Fruit fly (Drosophila melanogaster) whole organism, embryonic: ENCODE data around the gene CG3513.
A peak's percentile ranks its signal among the peaks of the same experiment; 100 is the strongest.

ENCODE experiments used
- Aef1 ChIP-seq: fragments of 200-800 bp; sonication (Bioruptor generic); IDR thresholded peaks from 3 replicates; pipeline ENCODE4 v1.3.6; 2022; ENCODE audit warnings: missing biosample characterization, missing genetic modification characterization
- BEAF-32 ChIP-seq: fragments of 200-800 bp; sonication (Bioruptor generic); optimal IDR thresholded peaks from 3 replicates; lab custom pipeline; 2017; ENCODE audit warnings: missing biosample characterization, missing genetic modification characterization, mild to moderate bottlenecking, moderate library complexity, missing genetic modification reagents
- Blimp-1 ChIP-seq: fragments of 200-800 bp; sonication (Bioruptor generic); optimal IDR thresholded peaks from 3 replicates; lab custom pipeline; 2018; ENCODE audit warnings: missing biosample characterization, missing genetic modification characterization, mild to moderate bottlenecking, moderate library complexity, missing genetic modification reagents
- CG11085 ChIP-seq: fragments of 200-800 bp; sonication (Bioruptor generic); IDR thresholded peaks from 2 replicates; pipeline ENCODE4 v1.3.6; 2022; ENCODE audit warnings: missing biosample characterization, missing genetic modification characterization
- CG13123 ChIP-seq: fragments of 200-800 bp; sonication (Bioruptor generic); optimal IDR thresholded peaks from 2 replicates; lab custom pipeline; 2016; ENCODE audit warnings: missing biosample characterization, missing genetic modification characterization
- CG13296 ChIP-seq: fragments of 200-800 bp; sonication (Bioruptor generic); optimal IDR thresholded peaks from 3 replicates; lab custom pipeline; 2018; ENCODE audit warnings: missing biosample characterization, mild to moderate bottlenecking, missing genetic modification characterization
- CG17186 ChIP-seq: fragments of 200-800 bp; sonication (Bioruptor generic); optimal IDR thresholded peaks from 3 replicates; lab custom pipeline; 2017; ENCODE audit warnings: missing biosample characterization, missing genetic modification reagents, missing genetic modification characterization
- CG18262 ChIP-seq: fragments of 200-800 bp; optimal IDR thresholded peaks from 3 replicates; lab custom pipeline; 2019; ENCODE audit warnings: missing biosample characterization, mild to moderate bottlenecking, missing genetic modification characterization, moderate library complexity
- CG18619 ChIP-seq: fragments of 200-800 bp; sonication (Bioruptor generic); optimal IDR thresholded peaks from 3 replicates; lab custom pipeline; 2017; ENCODE audit warnings: missing biosample characterization, mild to moderate bottlenecking, missing genetic modification characterization
- CG2199 ChIP-seq: fragments of 200-800 bp; sonication (Bioruptor generic); IDR thresholded peaks from 3 replicates; pipeline ENCODE4 v1.3.6; 2022; ENCODE audit warnings: missing biosample characterization, missing genetic modification characterization
- CG2712 ChIP-seq: fragments of 200-800 bp; optimal IDR thresholded peaks from 3 replicates; lab custom pipeline; 2019; ENCODE audit warnings: missing biosample characterization, mild to moderate bottlenecking, missing genetic modification characterization, moderate library complexity
- CG2875 ChIP-seq: fragments of 200-800 bp; sonication (Bioruptor generic); optimal IDR thresholded peaks from 2 replicates; lab custom pipeline; 2017; ENCODE audit warnings: missing biosample characterization, mild to moderate bottlenecking, missing genetic modification characterization, missing genetic modification reagents
- CG3281 ChIP-seq: fragments of 200-800 bp; sonication (Bioruptor generic); optimal IDR thresholded peaks from 3 replicates; lab custom pipeline; 2017; ENCODE audit warnings: missing biosample characterization, mild to moderate bottlenecking, missing genetic modification characterization
- CG34376 ChIP-seq: fragments of 200-800 bp; sonication (Bioruptor generic); optimal IDR thresholded peaks from 2 replicates; lab custom pipeline; 2018; ENCODE audit warnings: missing biosample characterization, mild to moderate bottlenecking, missing genetic modification characterization
- CG43689 ChIP-seq: fragments of 200-800 bp; sonication (Bioruptor generic); IDR thresholded peaks from 2 replicates; pipeline ENCODE4 v1.3.6; 2022; ENCODE audit warnings: missing biosample characterization, missing genetic modification characterization
- CG6254 ChIP-seq: fragments of 200-800 bp; sonication (Bioruptor generic); optimal IDR thresholded peaks from 3 replicates; lab custom pipeline; 2017; ENCODE audit warnings: mild to moderate bottlenecking, missing biosample characterization, missing genetic modification reagents, missing genetic modification characterization
- CG6813 ChIP-seq: fragments of 200-800 bp; sonication (Bioruptor generic); optimal IDR thresholded peaks from 2 replicates; lab custom pipeline; 2017; ENCODE audit warnings: missing biosample characterization, missing genetic modification characterization, mild to moderate bottlenecking, moderate library complexity, missing genetic modification reagents
- CG7357 ChIP-seq: fragments of 200-800 bp; sonication (Bioruptor generic); IDR thresholded peaks from 3 replicates; pipeline ENCODE4 v1.3.6; 2022; ENCODE audit warnings: missing biosample characterization, missing genetic modification characterization
- CG7963 ChIP-seq: fragments of 200-800 bp; sonication (Bioruptor generic); IDR thresholded peaks from 3 replicates; pipeline ENCODE4 v1.3.6; 2022; ENCODE audit warnings: missing biosample characterization, missing genetic modification characterization; ENCODE audit not compliant: partially characterized antibody
- CG9437 ChIP-seq: fragments of 200-800 bp; sonication (Bioruptor generic); optimal IDR thresholded peaks from 2 replicates; lab custom pipeline; 2018; ENCODE audit warnings: missing biosample characterization, mild to moderate bottlenecking, missing genetic modification characterization
- CG9817 ChIP-seq: fragments of 200-800 bp; sonication (Bioruptor generic); optimal IDR thresholded peaks from 2 replicates; lab custom pipeline; 2018; ENCODE audit warnings: missing biosample characterization, mild to moderate bottlenecking, missing genetic modification characterization, moderate library complexity
- Dad ChIP-seq: fragments of 200-800 bp; sonication (Bioruptor generic); optimal IDR thresholded peaks from 3 replicates; lab custom pipeline; 2016; ENCODE audit warnings: missing biosample characterization, missing genetic modification characterization
- Fer3 ChIP-seq: fragments of 200-800 bp; sonication (Bioruptor generic); optimal IDR thresholded peaks from 2 replicates; lab custom pipeline; 2018; ENCODE audit warnings: missing biosample characterization, mild to moderate bottlenecking, missing genetic modification characterization, moderate library complexity
- Gsc ChIP-seq: fragments of 200-800 bp; sonication (Bioruptor generic); IDR thresholded peaks from 2 replicates; pipeline ENCODE4 v1.3.6; 2022; ENCODE audit warnings: missing biosample characterization, missing genetic modification characterization
- Hey ChIP-seq: fragments of 200-800 bp; sonication (Bioruptor generic); optimal IDR thresholded peaks from 3 replicates; lab custom pipeline; 2018; ENCODE audit warnings: missing biosample characterization, mild to moderate bottlenecking, missing genetic modification characterization
- MTF-1 ChIP-seq: fragments of 200-800 bp; sonication (Bioruptor generic); optimal IDR thresholded peaks from 2 replicates; lab custom pipeline; 2018; ENCODE audit warnings: missing biosample characterization, mild to moderate bottlenecking, missing genetic modification characterization, borderline replicate concordance
- NC2β ChIP-seq: fragments of 200-800 bp; sonication (Bioruptor generic); optimal IDR thresholded peaks from 2 replicates; lab custom pipeline; 2016; ENCODE audit warnings: missing biosample characterization, missing genetic modification characterization
- Ptx1 ChIP-seq: fragments of 200-800 bp; sonication (Bioruptor generic); IDR thresholded peaks from 2 replicates; pipeline ENCODE4 v1.3.6; 2022; ENCODE audit warnings: missing biosample characterization, missing genetic modification characterization
- Sry-β ChIP-seq: fragments of 200-800 bp; sonication (Bioruptor generic); optimal IDR thresholded peaks from 2 replicates; lab custom pipeline; 2018; ENCODE audit warnings: missing biosample characterization, mild to moderate bottlenecking, missing genetic modification characterization, moderate library complexity
- Sry-δ ChIP-seq: fragments of 200-800 bp; sonication (Bioruptor generic); optimal IDR thresholded peaks from 2 replicates; lab custom pipeline; 2016; ENCODE audit warnings: missing biosample characterization, missing genetic modification characterization
- ac ChIP-seq: fragments of 200-800 bp; sonication (Bioruptor generic); optimal IDR thresholded peaks from 3 replicates; lab custom pipeline; 2017; ENCODE audit warnings: missing biosample characterization, mild to moderate bottlenecking, missing genetic modification characterization
- al ChIP-seq: fragments of 200-800 bp; sonication (Bioruptor generic); IDR thresholded peaks from 2 replicates; pipeline ENCODE4 v1.3.6; 2022; ENCODE audit warnings: missing biosample characterization, missing genetic modification characterization
- aop ChIP-seq: fragments of 200-800 bp; sonication (Bioruptor generic); IDR thresholded peaks from 2 replicates; pipeline ENCODE4 v1.3.6; 2022; ENCODE audit warnings: missing biosample characterization, missing genetic modification characterization
- bab2 ChIP-seq: fragments of 200-800 bp; sonication (Bioruptor generic); optimal IDR thresholded peaks from 2 replicates; lab custom pipeline; 2016; ENCODE audit warnings: missing biosample characterization, missing genetic modification characterization
- cwo ChIP-seq: fragments of 200-800 bp; sonication (Bioruptor generic); optimal IDR thresholded peaks from 3 replicates; lab custom pipeline; 2017; ENCODE audit warnings: missing biosample characterization, missing genetic modification characterization, mild to moderate bottlenecking, moderate library complexity, missing genetic modification reagents
- dm ChIP-seq: fragments of 200-800 bp; sonication (Bioruptor generic); optimal IDR thresholded peaks from 3 replicates; lab custom pipeline; 2016; ENCODE audit warnings: missing biosample characterization, missing genetic modification characterization
- dmrt99B ChIP-seq: fragments of 200-800 bp; sonication (Bioruptor generic); optimal IDR thresholded peaks from 2 replicates; lab custom pipeline; 2018; ENCODE audit warnings: missing biosample characterization, mild to moderate bottlenecking, missing genetic modification characterization, moderate library complexity
- ewg ChIP-seq: fragments of 200-800 bp; sonication (Bioruptor generic); optimal IDR thresholded peaks from 3 replicates; lab custom pipeline; 2017; ENCODE audit warnings: mild to moderate bottlenecking, missing biosample characterization, missing genetic modification reagents, missing genetic modification characterization
- exex ChIP-seq: fragments of 200-800 bp; sonication (Bioruptor generic); optimal IDR thresholded peaks from 4 replicates; lab custom pipeline; 2018; ENCODE audit warnings: missing biosample characterization, mild to moderate bottlenecking, missing genetic modification characterization, moderate library complexity
- hkb ChIP-seq, 2 experiments: fragments of 200-800 bp in 1 of 2; fragments of >200 bp in 1 of 2; sonication (Bioruptor generic) in 1 of 2; IDR thresholded peaks in 1 of 2; optimal IDR thresholded peaks in 1 of 2; 2 replicates each; pipeline versions ENCODE4 v1.3.6 to Lab custom; 2017 to 2022; ENCODE audit warnings: missing biosample characterization in 1 of 2, missing genetic modification characterization in 1 of 2
- ind ChIP-seq: fragments of 200-800 bp; sonication (Bioruptor generic); optimal IDR thresholded peaks from 3 replicates; lab custom pipeline; 2016; ENCODE audit warnings: missing biosample characterization, missing genetic modification characterization
- lilli ChIP-seq: fragments of 200-800 bp; sonication (Bioruptor generic); optimal IDR thresholded peaks from 3 replicates; lab custom pipeline; 2016; ENCODE audit warnings: missing biosample characterization, missing genetic modification characterization
- pita ChIP-seq: fragments of 200-800 bp; sonication (Bioruptor generic); optimal IDR thresholded peaks from 2 replicates; lab custom pipeline; 2017; ENCODE audit warnings: missing biosample characterization, mild to moderate bottlenecking, missing genetic modification characterization
- sens ChIP-seq: fragments of 200-800 bp; sonication (Bioruptor generic); peaks from one replicate; lab custom pipeline; 2016; ENCODE audit warnings: missing biosample characterization, missing genetic modification characterization
- slbo ChIP-seq: fragments of 200-800 bp; sonication (Bioruptor generic); IDR thresholded peaks from 2 replicates; pipeline ENCODE4 v1.3.6; 2022; ENCODE audit warnings: missing biosample characterization, missing genetic modification characterization
- tap ChIP-seq: fragments of 200-800 bp; optimal IDR thresholded peaks from 3 replicates; lab custom pipeline; 2019; ENCODE audit warnings: missing biosample characterization, mild to moderate bottlenecking, missing genetic modification characterization, moderate library complexity
- tio ChIP-seq: fragments of 200-800 bp; sonication (Bioruptor generic); optimal IDR thresholded peaks from 2 replicates; lab custom pipeline; 2017; ENCODE audit warnings: missing biosample characterization, missing genetic modification characterization, inconsistent platforms
- vfl ChIP-seq: fragments of 200-800 bp; sonication (Bioruptor generic); optimal IDR thresholded peaks from 2 replicates; lab custom pipeline; 2016; ENCODE audit warnings: missing biosample characterization, missing genetic modification characterization
- vnd ChIP-seq: fragments of 200-800 bp; sonication (Bioruptor generic); IDR thresholded peaks from 3 replicates; pipeline ENCODE4 v1.3.6; 2022; ENCODE audit warnings: missing biosample characterization, missing genetic modification characterization; ENCODE audit not compliant: partially characterized antibody
- zf30C ChIP-seq: fragments of 200-800 bp; sonication (Bioruptor generic); optimal IDR thresholded peaks from 3 replicates; lab custom pipeline; 2018; ENCODE audit warnings: missing biosample characterization, mild to moderate bottlenecking, missing genetic modification characterization

The CG3513 gene

DNA sequence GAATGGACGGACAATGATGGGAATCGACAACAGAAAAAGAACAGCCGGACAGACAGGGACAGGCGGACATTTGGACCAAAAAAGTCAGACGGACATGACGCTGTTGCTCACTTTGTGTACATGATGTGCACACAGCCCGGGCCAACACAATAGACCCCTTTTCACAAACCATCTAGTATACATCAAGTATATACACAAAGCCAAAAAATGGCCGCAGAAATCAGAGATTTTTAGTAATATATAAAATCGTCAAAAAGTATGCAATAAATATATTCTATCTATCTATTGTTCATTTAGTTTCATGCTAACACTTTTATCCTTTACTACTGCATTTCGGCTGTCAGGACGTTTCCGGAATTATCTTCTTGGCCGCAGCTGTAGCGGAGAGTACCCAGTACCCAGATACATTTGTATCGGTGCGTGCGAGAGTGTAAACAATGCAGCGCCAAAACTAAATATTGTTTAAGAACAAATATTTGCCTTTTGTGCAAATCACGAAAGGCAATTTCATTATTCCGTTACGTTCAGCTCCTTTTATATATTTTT is 26.5 kb upstream of the CG3513 start (continued):
- peak; percentile 9 for TF ChIP-seq ind (GFP tag; lab: Kevin White, UChicago)
- TF ChIP-seq NC2β (GFP tag; lab: Kevin White, UChicago): no peak
- peak; percentile 37; the same call in 1 of the 2 replicates for TF ChIP-seq Ptx1 (GFP tag; lab: Robert Waterston, UW)
- TF ChIP-seq dm: no peak
- no peak for TF ChIP-seq CG18262 (tag; lab: Kevin White, UChicago)
- no peak for TF ChIP-seq Gsc (GFP tag; lab: Robert Waterston, UW)
- no peak for TF ChIP-seq BEAF-32 (GFP tag; lab: Kevin White, UChicago)
- TF ChIP-seq CG13123: no peak
- TF ChIP-seq CG9437: no peak
- TF ChIP-seq bab2 (GFP tag; lab: Kevin White, UChicago): no peak
- no peak for TF ChIP-seq vnd (GFP tag; lab: Robert Waterston, UW)
- TF ChIP-seq slbo (GFP tag; lab: Robert Waterston, UW): no peak; the same call in 1 of the 2 replicates
- no peak for TF ChIP-seq ac (GFP tag; lab: Kevin White, UChicago)
- TF ChIP-seq CG11085 (GFP tag; lab: Robert Waterston, UW): no peak
- peak; percentile 18 for TF ChIP-seq CG13296 (GFP tag; lab: Kevin White, UChicago)
- no peak for TF ChIP-seq CG2199 (GFP tag; lab: Robert Waterston, UW)
- TF ChIP-seq pita (GFP tag; lab: Kevin White, UChicago): no peak
- no peak for TF ChIP-seq hkb (optimal IDR thresholded peaks at IDR 0.05; lab: Kevin White, UChicago)
- TF ChIP-seq hkb (GFP tag; IDR thresholded peaks at IDR 0.05; lab: Robert Waterston, UW): 0 out of 2 replicates have a peak, but pooled peaks have one; percentile 23
- TF ChIP-seq Sry-δ: no peak
- no peak for TF ChIP-seq exex (tag; lab: Kevin White, UChicago)
- TF ChIP-seq CG3281: peak; percentile 59
- TF ChIP-seq CG6813 (GFP tag; lab: Kevin White, UChicago): peak; percentile 29
- TF ChIP-seq al (GFP tag; lab: Robert Waterston, UW): peak; percentile 36; the same call in 1 of the 2 replicates
- no peak for TF ChIP-seq CG7357 (GFP tag; lab: Robert Waterston, UW)
- no peak for TF ChIP-seq tio
- TF ChIP-seq CG2712 (tag; lab: Kevin White, UChicago): no peak
- peak; percentile 70 for TF ChIP-seq sens (GFP tag; lab: Kevin White, UChicago)
- peak; percentile 8 for TF ChIP-seq CG18619
- TF ChIP-seq tap: peak; percentile 17
- TF ChIP-seq Sry-β (GFP tag; lab: Kevin White, UChicago): no peak
- no peak for TF ChIP-seq zf30C (GFP tag; lab: Kevin White, UChicago)
- no peak for TF ChIP-seq Hey
- no peak for TF ChIP-seq MTF-1 (GFP tag; lab: Kevin White, UChicago)
- TF ChIP-seq CG7963 (GFP tag; lab: Robert Waterston, UW): no peak
- no peak for TF ChIP-seq CG17186 (GFP tag; lab: Kevin White, UChicago)
- TF ChIP-seq Blimp-1: no peak
- TF ChIP-seq CG9817: peak; percentile 14
- TF ChIP-seq cwo (GFP tag; lab: Kevin White, UChicago): peak; percentile 17
- peak; percentile 27 for TF ChIP-seq Fer3 (tag; lab: Kevin White, UChicago)
- peak; percentile 58 for TF ChIP-seq dmrt99B (tag; lab: Kevin White, UChicago)
- no peak for TF ChIP-seq vfl (GFP tag; lab: Kevin White, UChicago)
- no peak for TF ChIP-seq CG34376 (GFP tag; lab: Kevin White, UChicago)
- TF ChIP-seq ewg: no peak
- TF ChIP-seq lilli (GFP tag; lab: Kevin White, UChicago): peak; percentile 23
- TF ChIP-seq Dad (GFP tag; lab: Kevin White, UChicago): no peak
- TF ChIP-seq CG2875 (GFP tag; lab: Kevin White, UChicago): no peak
- no peak for TF ChIP-seq Aef1 (GFP tag; lab: Robert Waterston, UW)
- no peak for TF ChIP-seq aop (GFP tag; lab: Robert Waterston, UW)
- no peak for TF ChIP-seq CG43689 (GFP tag; lab: Robert Waterston, UW)
- TF ChIP-seq CG6254 (GFP tag; lab: Kevin White, UChicago): no peak
